Fruit fly (Drosophila melanogaster) whole organism, embryonic: Measurements from ENCODE around the gene CG7407.

ENCODE experiments used
- ATbp ChIP-seq: fragments of 200-800 bp; sonication (Bioruptor generic); optimal IDR thresholded peaks from 2 replicates; lab custom pipeline; 2017; ENCODE audit warnings: missing biosample characterization, mild to moderate bottlenecking, missing genetic modification characterization, missing genetic modification reagents
- C15 ChIP-seq: fragments of 200-800 bp; sonication (Bioruptor generic); IDR thresholded peaks from 3 replicates; pipeline ENCODE4 v1.3.6; 2022; ENCODE audit warnings: missing biosample characterization, missing genetic modification characterization
- CG11085 ChIP-seq: fragments of 200-800 bp; sonication (Bioruptor generic); IDR thresholded peaks from 2 replicates; pipeline ENCODE4 v1.3.6; 2022; ENCODE audit warnings: missing biosample characterization, missing genetic modification characterization
- CG12391 ChIP-seq: fragments of 200-800 bp; sonication (Bioruptor generic); optimal IDR thresholded peaks from 3 replicates; lab custom pipeline; 2018; ENCODE audit warnings: missing biosample characterization, mild to moderate bottlenecking, missing genetic modification characterization, moderate library complexity
- CG12659 ChIP-seq: fragments of 200-800 bp; sonication (Bioruptor generic); optimal IDR thresholded peaks from 3 replicates; lab custom pipeline; 2017; ENCODE audit warnings: mild to moderate bottlenecking, missing biosample characterization, missing genetic modification reagents, missing genetic modification characterization
- CG13123 ChIP-seq: fragments of 200-800 bp; sonication (Bioruptor generic); optimal IDR thresholded peaks from 2 replicates; lab custom pipeline; 2016; ENCODE audit warnings: missing biosample characterization, missing genetic modification characterization
- CG15696 ChIP-seq: fragments of 200-800 bp; sonication (Bioruptor generic); optimal IDR thresholded peaks from 2 replicates; lab custom pipeline; 2019; ENCODE audit warnings: missing biosample characterization, mild to moderate bottlenecking, missing genetic modification characterization, moderate library complexity
- CG17186 ChIP-seq: fragments of 200-800 bp; sonication (Bioruptor generic); optimal IDR thresholded peaks from 3 replicates; lab custom pipeline; 2017; ENCODE audit warnings: missing biosample characterization, missing genetic modification reagents, missing genetic modification characterization
- CG17359 ChIP-seq: fragments of 200-800 bp; sonication (Bioruptor generic); optimal IDR thresholded peaks from 3 replicates; lab custom pipeline; 2018; ENCODE audit warnings: missing biosample characterization, mild to moderate bottlenecking, missing genetic modification characterization, moderate library complexity
- CG18619 ChIP-seq: fragments of 200-800 bp; sonication (Bioruptor generic); optimal IDR thresholded peaks from 3 replicates; lab custom pipeline; 2017; ENCODE audit warnings: missing biosample characterization, mild to moderate bottlenecking, missing genetic modification characterization
- CG2678 ChIP-seq: fragments of 200-800 bp; sonication (Bioruptor generic); optimal IDR thresholded peaks from 3 replicates; lab custom pipeline; 2019; ENCODE audit warnings: missing biosample characterization, mild to moderate bottlenecking, missing genetic modification characterization, moderate library complexity
- CG30403 ChIP-seq: fragments of 200-800 bp; sonication (Bioruptor generic); optimal IDR thresholded peaks from 3 replicates; lab custom pipeline; 2016; ENCODE audit warnings: missing biosample characterization, missing genetic modification characterization
- CG30431 ChIP-seq: fragments of 200-800 bp; sonication (Bioruptor generic); optimal IDR thresholded peaks from 2 replicates; lab custom pipeline; 2017; ENCODE audit warnings: missing biosample characterization, missing genetic modification characterization
- CG4820 ChIP-seq: fragments of 200-800 bp; sonication (Bioruptor generic); optimal IDR thresholded peaks from 3 replicates; lab custom pipeline; 2016; ENCODE audit warnings: missing biosample characterization, missing genetic modification characterization
- CTCF ChIP-seq: fragments of 200-800 bp; sonication (Bioruptor generic); optimal IDR thresholded peaks from 2 replicates; lab custom pipeline; 2017; ENCODE audit warnings: missing biosample characterization, mild to moderate bottlenecking, missing genetic modification characterization, moderate library complexity
- D ChIP-seq, 2 experiments: fragments of 200-800 bp in 1 of 2; fragments of >200 bp in 1 of 2; sonication (Bioruptor generic) in 1 of 2; optimal IDR thresholded peaks; 2 replicates in 1 of 2; 3 replicates in 1 of 2; lab custom pipeline; 2017; ENCODE audit warnings: mild to moderate bottlenecking in 1 of 2, missing biosample characterization in 1 of 2, missing genetic modification characterization in 1 of 2, missing genetic modification reagents in 1 of 2
- D19B ChIP-seq: fragments of 200-800 bp; sonication (Bioruptor generic); optimal IDR thresholded peaks from 2 replicates; lab custom pipeline; 2017; ENCODE audit warnings: missing biosample characterization, mild to moderate bottlenecking, missing genetic modification characterization
- Dll ChIP-seq: fragments of 200-800 bp; sonication (Bioruptor generic); IDR thresholded peaks from 4 replicates; pipeline ENCODE4 v1.3.6; 2022; ENCODE audit warnings: missing biosample characterization, missing genetic modification characterization; ENCODE audit not compliant: partially characterized antibody
- GATAe ChIP-seq: fragments of 200-800 bp; sonication (Bioruptor generic); conservative IDR thresholded peaks from 2 replicates; pipeline ENCODE4 v1.3.6; 2022; ENCODE audit warnings: missing biosample characterization, missing genetic modification characterization
- HLHmδ ChIP-seq: fragments of 200-800 bp; sonication (Bioruptor generic); optimal IDR thresholded peaks from 2 replicates; lab custom pipeline; 2018; ENCODE audit warnings: missing biosample characterization, mild to moderate bottlenecking, missing genetic modification characterization, moderate library complexity
- Med ChIP-seq: fragments of 200-800 bp; sonication (Bioruptor generic); peaks from one replicate; lab custom pipeline; 2016; ENCODE audit warnings: missing biosample characterization, missing genetic modification characterization, mild to moderate bottlenecking, inconsistent platforms, moderate library complexity
- Nf-YA ChIP-seq: fragments of 200-800 bp; sonication (Bioruptor generic); IDR thresholded peaks from 2 replicates; pipeline ENCODE4 v1.3.6; 2022; ENCODE audit warnings: missing biosample characterization, missing genetic modification characterization
- Nf-YC ChIP-seq: fragments of 200-800 bp; optimal IDR thresholded peaks from 3 replicates; lab custom pipeline; 2019; ENCODE audit warnings: missing biosample characterization, mild to moderate bottlenecking, missing genetic modification characterization, moderate library complexity
- Oaz ChIP-seq: fragments of 200-800 bp; sonication (Bioruptor generic); IDR thresholded peaks from 2 replicates; pipeline ENCODE4 v1.3.6; 2022; ENCODE audit warnings: missing biosample characterization, missing genetic modification characterization
- Sry-β ChIP-seq: fragments of 200-800 bp; sonication (Bioruptor generic); optimal IDR thresholded peaks from 2 replicates; lab custom pipeline; 2018; ENCODE audit warnings: missing biosample characterization, mild to moderate bottlenecking, missing genetic modification characterization, moderate library complexity
- ci ChIP-seq: fragments of 200-800 bp; sonication (Bioruptor generic); IDR thresholded peaks from 3 replicates; pipeline ENCODE4 v1.3.6; 2022; ENCODE audit warnings: missing biosample characterization, missing genetic modification characterization
- corto ChIP-seq: fragments of 200-800 bp; sonication (Bioruptor generic); optimal IDR thresholded peaks from 2 replicates; lab custom pipeline; 2016; ENCODE audit warnings: missing biosample characterization, mild to moderate bottlenecking, missing genetic modification characterization, moderate library complexity
- dan ChIP-seq: fragments of 200-800 bp; sonication (Bioruptor generic); IDR thresholded peaks from 2 replicates; pipeline ENCODE4 v1.3.6; 2022; ENCODE audit warnings: missing biosample characterization, missing genetic modification characterization
- disco-r ChIP-seq: fragments of 200-800 bp; sonication (Bioruptor generic); optimal IDR thresholded peaks from 2 replicates; lab custom pipeline; 2016; ENCODE audit warnings: missing biosample characterization, missing genetic modification characterization
- dmrt11E ChIP-seq: fragments of 200-800 bp; sonication (Bioruptor generic); optimal IDR thresholded peaks from 3 replicates; lab custom pipeline; 2018; ENCODE audit warnings: missing biosample characterization, mild to moderate bottlenecking, missing genetic modification characterization, moderate library complexity
- fd102C ChIP-seq: fragments of 200-800 bp; sonication (Bioruptor generic); optimal IDR thresholded peaks from 2 replicates; lab custom pipeline; 2018; ENCODE audit warnings: missing biosample characterization, mild to moderate bottlenecking, missing genetic modification characterization, moderate library complexity
- ftz-f1 ChIP-seq: fragments of 200-800 bp; sonication (Bioruptor generic); optimal IDR thresholded peaks from 2 replicates; lab custom pipeline; 2016; ENCODE audit warnings: missing biosample characterization, missing genetic modification characterization
- gcm2 ChIP-seq: fragments of 200-800 bp; sonication (Bioruptor generic); optimal IDR thresholded peaks from 2 replicates; lab custom pipeline; 2016; ENCODE audit warnings: missing biosample characterization, missing genetic modification characterization
- gem ChIP-seq: fragments of 200-800 bp; sonication (Bioruptor generic); optimal IDR thresholded peaks from 2 replicates; lab custom pipeline; 2019; ENCODE audit warnings: missing biosample characterization, mild to moderate bottlenecking, missing genetic modification characterization, moderate library complexity
- nerfin-2 ChIP-seq: fragments of 200-800 bp; sonication (Bioruptor generic); IDR thresholded peaks from 2 replicates; pipeline ENCODE4 v1.3.6; 2022; ENCODE audit warnings: missing biosample characterization, missing genetic modification characterization; ENCODE audit not compliant: partially characterized antibody
- oc ChIP-seq: fragments of 200-800 bp; sonication (Bioruptor generic); optimal IDR thresholded peaks from 2 replicates; lab custom pipeline; 2018; ENCODE audit warnings: missing biosample characterization, mild to moderate bottlenecking, missing genetic modification characterization, moderate library complexity
- onecut ChIP-seq: fragments of 200-800 bp; sonication (Bioruptor generic); IDR thresholded peaks from 2 replicates; pipeline ENCODE4 v1.3.6; 2022; ENCODE audit warnings: missing biosample characterization, missing genetic modification characterization
- pan ChIP-seq, 4 experiments: fragments of >200 bp in 3 of 4; fragments of 200-800 bp in 1 of 4; sonication (Bioruptor generic) in 1 of 4; optimal IDR thresholded peaks in 3 of 4; IDR thresholded peaks in 1 of 4; 2 replicates each; pipeline versions ENCODE4 v1.3.6 to Lab custom; 2017 to 2022; ENCODE audit warnings: missing biosample characterization in 2 of 4, missing genetic modification characterization in 2 of 4, mixed read lengths in 1 of 4
- phol ChIP-seq: fragments of 200-800 bp; sonication (Bioruptor generic); optimal IDR thresholded peaks from 3 replicates; lab custom pipeline; 2018; ENCODE audit warnings: missing biosample characterization, mild to moderate bottlenecking, missing genetic modification characterization, moderate library complexity
- row ChIP-seq: fragments of 200-800 bp; sonication (Bioruptor generic); IDR thresholded peaks from 3 replicates; pipeline ENCODE4 v1.3.6; 2022; ENCODE audit warnings: missing biosample characterization, missing genetic modification characterization
- sim ChIP-seq: fragments of 200-800 bp; sonication (Bioruptor generic); IDR thresholded peaks from 2 replicates; pipeline ENCODE4 v1.3.6; 2022; ENCODE audit warnings: missing biosample characterization, missing genetic modification characterization
- sisA ChIP-seq: fragments of 200-800 bp; sonication (Bioruptor generic); IDR thresholded peaks from 2 replicates; pipeline ENCODE4 v1.3.6; 2022; ENCODE audit warnings: missing biosample characterization, missing genetic modification characterization
- tap ChIP-seq: fragments of 200-800 bp; optimal IDR thresholded peaks from 3 replicates; lab custom pipeline; 2019; ENCODE audit warnings: missing biosample characterization, mild to moderate bottlenecking, missing genetic modification characterization, moderate library complexity
- wek ChIP-seq: fragments of 200-800 bp; sonication (Bioruptor generic); optimal IDR thresholded peaks from 3 replicates; lab custom pipeline; 2018; ENCODE audit warnings: missing biosample characterization, mild to moderate bottlenecking, missing genetic modification characterization, moderate library complexity

The CG7407 gene

dm6 chr3L:21828177-21828589 lies 4.9 kb downstream of the CG7407 start, which contains the start of gene CG32448 (continued):
- TF ChIP-seq sim (no peak), sisA (GFP tag; lab: Robert Waterston, UW) (peak; percentile 33; the same call in 1 of the 2 replicates), Oaz (peak; percentile 30; the same call in 1 of the 2 replicates), onecut (GFP tag; lab: Robert Waterston, UW) (no peak), CG13123 (GFP tag; lab: Kevin White, UChicago) (peak; percentile 51), D (optimal IDR thresholded peaks at IDR 0.05; lab: Kevin White, UChicago) (no peak), D (GFP tag; optimal IDR thresholded peaks at IDR 0.05; lab: Kevin White, UChicago) (no peak), CG17359 (tag; lab: Kevin White, UChicago) (peak; percentile 55), CG30403 (GFP tag; lab: Kevin White, UChicago) (peak; percentile 73), D19B (peak; percentile 28), CG17186 (GFP tag; lab: Kevin White, UChicago) (no peak)
- TF ChIP-seq, all 482 proteins: peak for 283

dm6 chr3L:21830125-21830524 lies 6.9 kb downstream of the CG7407 start:
- peak; percentile 37; the same call in 1 of the 3 replicates for TF ChIP-seq row (GFP tag; lab: Robert Waterston, UW)
- TF ChIP-seq phol (tag; lab: Kevin White, UChicago): peak; percentile 9
- TF ChIP-seq ftz-f1: no peak
- TF ChIP-seq gem (tag; lab: Kevin White, UChicago): peak; percentile 6
- peak; percentile 75 for TF ChIP-seq wek (GFP tag; lab: Kevin White, UChicago)
- no peak for TF ChIP-seq pan (optimal IDR thresholded peaks at IDR 0.05; lab: Kevin White, UChicago)
- peak in 1 of 2 experiments; percentile 12 for TF ChIP-seq pan (GFP tag; optimal IDR thresholded peaks at IDR 0.05 in 1 of 2, IDR thresholded peaks at IDR 0.05 in 1 of 2)
- TF ChIP-seq Sry-β (GFP tag; lab: Kevin White, UChicago): peak; percentile 59
- TF ChIP-seq C15 (GFP tag; lab: Robert Waterston, UW): no peak

dm6 chr3L:21832203-21833160 lies 9.2 kb downstream of the CG7407 start, which contains the start of the genes CG7148 and Nopp140:
Gene CG7148 (minus strand): TSS chr3L:21832253.
Gene Nopp140 (plus strand): TSS chr3L:21832774.
- TF ChIP-seq disco-r (GFP tag; lab: Kevin White, UChicago): no peak
- TF ChIP-seq ATbp: peak; percentile 22
- TF ChIP-seq dmrt11E (tag; lab: Kevin White, UChicago): peak; percentile 42
- TF ChIP-seq GATAe: no peak
- TF ChIP-seq CG17186 (GFP tag; lab: Kevin White, UChicago): peak; percentile 73
- TF ChIP-seq CG11085 (GFP tag; lab: Robert Waterston, UW): peak; percentile 52
- no peak for TF ChIP-seq nerfin-2 (GFP tag; lab: Robert Waterston, UW)
- TF ChIP-seq CTCF (GFP tag; lab: Kevin White, UChicago): no peak
- TF ChIP-seq onecut (GFP tag; lab: Robert Waterston, UW): peak; percentile 58
- no peak for TF ChIP-seq corto (GFP tag; lab: Kevin White, UChicago)
- TF ChIP-seq CG12391 (tag; lab: Kevin White, UChicago): peak; percentile 71
- no peak for TF ChIP-seq dan (GFP tag; lab: Robert Waterston, UW)
- TF ChIP-seq Nf-YA (GFP tag; lab: Robert Waterston, UW): no peak
- peak; percentile 36 for TF ChIP-seq CG15696 (tag; lab: Kevin White, UChicago)
- peak; percentile 39 for TF ChIP-seq CG18619
- peak; percentile 76 for TF ChIP-seq CG4820 (GFP tag; lab: Kevin White, UChicago)
- TF ChIP-seq fd102C: no peak
- peak; percentile 87 for TF ChIP-seq ci (GFP tag; lab: Robert Waterston, UW)
- TF ChIP-seq Med (GFP tag; lab: Kevin White, UChicago): peak; percentile 95
- TF ChIP-seq Dll (GFP tag; lab: Robert Waterston, UW): 0 out of 4 replicates have a peak, but pooled peaks have one; percentile 35
- TF ChIP-seq HLHmδ: peak; percentile 82
- TF ChIP-seq CG30431: peak; percentile 34
- TF ChIP-seq CG2678 (tag; lab: Kevin White, UChicago): no peak
- no peak for TF ChIP-seq gcm2
- TF ChIP-seq Nf-YC (tag; lab: Kevin White, UChicago): peak; percentile 59
- peak; percentile 22 for TF ChIP-seq tap (tag; lab: Kevin White, UChicago)
- peak; percentile 78 for TF ChIP-seq CG12659 (GFP tag; lab: Kevin White, UChicago)
- TF ChIP-seq oc (tag; lab: Kevin White, UChicago): no peak
